Worm (Caenorhabditis elegans): ENCODE measurements around the gene R04F11.3.
A peak's percentile ranks its signal among the peaks of the same experiment; 100 is the strongest.

DNA sequence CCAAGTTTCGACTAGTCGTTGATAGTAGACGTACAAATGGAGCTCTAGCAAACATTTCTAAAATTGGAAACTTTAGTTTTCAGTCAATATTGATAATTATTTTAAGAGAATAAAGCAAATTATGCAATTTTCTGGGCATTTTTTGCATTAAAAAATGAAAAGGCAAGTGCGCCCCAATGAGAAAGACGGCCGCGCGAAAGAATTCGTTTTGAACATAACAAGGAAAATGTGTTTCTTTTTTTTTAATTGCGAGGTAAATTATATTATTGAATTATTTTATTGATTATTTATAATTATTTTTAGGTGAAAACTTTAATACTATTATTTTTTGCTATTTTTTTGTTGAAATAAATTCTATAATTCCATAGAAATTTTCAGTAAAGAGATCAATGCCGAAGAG lies 45.5 kb downstream of the R04F11.3 start, which contains the start of the genes tsfm-1 and capg-2:
- TF ChIP-seq dao-5 (tag; optimal IDR thresholded peaks at IDR 0.05), result no peak
- peak; percentile 19 for TF ChIP-seq W03F9.2 (tag; optimal IDR thresholded peaks at IDR 0.05)

Measured in whole organism, L4/young adult.